Worm (Caenorhabditis elegans) whole organism, young adult: ENCODE data around the gene hlh-11.

Experiments
- B0019.2 ChIP-seq: fragments of 200-800 bp; sonication (Bioruptor generic); conservative IDR thresholded peaks from 2 replicates; pipeline ENCODE4 v1.3.6; 2022; ENCODE audit warnings: missing genetic modification reagents, missing genetic modification characterization, missing compliant biosample characterization
- B0261.1 ChIP-seq: sonication (generic microtip); optimal IDR thresholded peaks from 2 replicates; lab custom pipeline; 2016; ENCODE audit warnings: mild to moderate bottlenecking, missing genetic modification characterization, moderate library complexity, missing compliant biosample characterization
- B0336.3 ChIP-seq: fragments of 200-800 bp; sonication (Bioruptor generic); IDR thresholded peaks from 2 replicates; pipeline ENCODE4 v1.3.6; 2022; ENCODE audit warnings: missing genetic modification characterization, missing compliant biosample characterization
- F22D6.2 ChIP-seq: sonication (generic microtip); optimal IDR thresholded peaks from 2 replicates; lab custom pipeline; 2016; ENCODE audit warnings: mild to moderate bottlenecking, missing genetic modification characterization, missing compliant biosample characterization
- F49E8.2 ChIP-seq: sonication (generic microtip); optimal IDR thresholded peaks from 3 replicates; lab custom pipeline; 2017; ENCODE audit warnings: missing genetic modification characterization, mild to moderate bottlenecking, missing compliant biosample characterization, antibody characterized with exemption, moderate library complexity; ENCODE audit not compliant: insufficient read depth
- F52B5.7 ChIP-seq: sonication (generic microtip); optimal IDR thresholded peaks from 2 replicates; lab custom pipeline; 2016; ENCODE audit warnings: mild to moderate bottlenecking, missing genetic modification characterization, missing compliant biosample characterization
- F57C9.4 ChIP-seq: sonication (generic microtip); optimal IDR thresholded peaks from 2 replicates; lab custom pipeline; 2017; ENCODE audit warnings: mild to moderate bottlenecking, missing genetic modification characterization, missing compliant biosample characterization
- K11D2.4 ChIP-seq: fragments of 200-800 bp; sonication (Bioruptor generic); IDR thresholded peaks from 2 replicates; pipeline ENCODE4 v1.3.6; 2022; ENCODE audit warnings: missing genetic modification reagents, missing genetic modification characterization, missing compliant biosample characterization
- Y53F4B.3 ChIP-seq: fragments of 200-800 bp; sonication (Bioruptor generic); IDR thresholded peaks from 2 replicates; pipeline ENCODE4 v1.3.6; 2022; ENCODE audit warnings: missing genetic modification reagents, missing genetic modification characterization, missing compliant biosample characterization
- Y67H2A.10 ChIP-seq: fragments of 200-800 bp; sonication (Bioruptor generic); conservative IDR thresholded peaks from 2 replicates; pipeline ENCODE4 v1.3.6; 2022; ENCODE audit warnings: missing genetic modification reagents, missing genetic modification characterization, missing compliant biosample characterization
- Y95B8A.8 ChIP-seq: fragments of 200-800 bp; sonication (Bioruptor generic); IDR thresholded peaks from 2 replicates; pipeline ENCODE4 v1.3.6; 2022; ENCODE audit warnings: missing genetic modification reagents, missing genetic modification characterization, missing compliant biosample characterization
- attf-3 ChIP-seq: fragments of 200-800 bp; sonication (Bioruptor generic); conservative IDR thresholded peaks from 2 replicates; pipeline ENCODE4 v1.3.6; 2022; ENCODE audit warnings: missing genetic modification reagents, missing genetic modification characterization, missing compliant biosample characterization
- attf-5 ChIP-seq: fragments of 200-800 bp; sonication (Bioruptor generic); optimal IDR thresholded peaks from 2 replicates; lab custom pipeline; 2018; ENCODE audit warnings: mild to moderate bottlenecking, missing genetic modification characterization, missing compliant biosample characterization
- bed-1 ChIP-seq: fragments of 200-800 bp; sonication (Bioruptor generic); IDR thresholded peaks from 2 replicates; pipeline ENCODE4 v1.3.6; 2022; ENCODE audit warnings: missing genetic modification reagents, missing genetic modification characterization, missing compliant biosample characterization
- bed-2 ChIP-seq: fragments of 200-800 bp; sonication (Bioruptor generic); IDR thresholded peaks from 2 replicates; pipeline ENCODE4 v1.3.6; 2022; ENCODE audit warnings: missing genetic modification reagents, missing genetic modification characterization, missing compliant biosample characterization
- ceh-100 ChIP-seq: fragments of 200-800 bp; sonication (Bioruptor generic); IDR thresholded peaks from 2 replicates; pipeline ENCODE4 v1.3.6; 2022; ENCODE audit warnings: missing genetic modification reagents, missing genetic modification characterization, missing compliant biosample characterization
- ceh-79 ChIP-seq: sonication (generic microtip); optimal IDR thresholded peaks from 2 replicates; lab custom pipeline; 2017; ENCODE audit warnings: mild to moderate bottlenecking, missing genetic modification characterization, missing compliant biosample characterization
- egl-44 ChIP-seq: fragments of 200-800 bp; sonication (Bioruptor generic); IDR thresholded peaks from 2 replicates; pipeline ENCODE4 v1.3.6; 2022; ENCODE audit warnings: missing genetic modification reagents, missing genetic modification characterization, missing compliant biosample characterization
- him-1 ChIP-seq: sonication (generic microtip); optimal IDR thresholded peaks from 2 replicates; lab custom pipeline; 2016; ENCODE audit warnings: missing genotype, missing genetic modification reagents, missing genetic modification characterization, missing compliant biosample characterization
- hlh-12 ChIP-seq: sonication (generic microtip); optimal IDR thresholded peaks from 2 replicates; lab custom pipeline; 2016; ENCODE audit warnings: missing genetic modification characterization, missing compliant biosample characterization
- hmg-1.2 ChIP-seq: fragments of 200-800 bp; sonication (Bioruptor generic); IDR thresholded peaks from 2 replicates; pipeline ENCODE4 v1.3.6; 2022; ENCODE audit warnings: missing genetic modification reagents, missing genetic modification characterization, missing compliant biosample characterization
- hsf-1 ChIP-seq: fragments of 200-800 bp; sonication (Bioruptor generic); IDR thresholded peaks from 2 replicates; pipeline ENCODE4 v1.3.6; 2022; ENCODE audit warnings: missing genetic modification reagents, missing genetic modification characterization, missing compliant biosample characterization
- lin-35 ChIP-seq, 3 experiments: fragments of 150-350 bp in 2 of 3; sonication (generic microtip) in 1 of 3; optimal IDR thresholded peaks; 2 replicates each; lab custom pipeline; 2014 to 2018; ENCODE audit warnings: missing biosample characterization in 3 of 3, missing genetic modification characterization in 3 of 3, missing genetic modification reagents in 3 of 3
- lin-40 ChIP-seq: sonication (generic microtip); optimal IDR thresholded peaks from 2 replicates; lab custom pipeline; 2016; ENCODE audit warnings: missing genetic modification characterization, mild to moderate bottlenecking, missing compliant biosample characterization, missing genotype, missing genetic modification reagents
- lin-54 ChIP-seq: fragments of 200-800 bp; sonication (Bioruptor generic); optimal IDR thresholded peaks from 2 replicates; lab custom pipeline; 2018; ENCODE audit warnings: mild to moderate bottlenecking, missing genetic modification characterization, missing compliant biosample characterization
- lsl-1 ChIP-seq: fragments of 200-800 bp; sonication (Bioruptor generic); optimal IDR thresholded peaks from 2 replicates; lab custom pipeline; 2018; ENCODE audit warnings: mild to moderate bottlenecking, missing genetic modification characterization, moderate library complexity, missing compliant biosample characterization
- madf-6 ChIP-seq: fragments of 200-800 bp; sonication (Bioruptor generic); IDR thresholded peaks from 2 replicates; pipeline ENCODE4 v1.3.6; 2022; ENCODE audit warnings: missing genetic modification reagents, missing genetic modification characterization, missing compliant biosample characterization
- mel-28 ChIP-seq: sonication (generic microtip); optimal IDR thresholded peaks from 2 replicates; lab custom pipeline; 2016; ENCODE audit warnings: borderline replicate concordance, mild to moderate bottlenecking, missing genetic modification characterization, missing compliant biosample characterization
- mes-4 ChIP-seq: sonication (generic microtip); optimal IDR thresholded peaks from 2 replicates; lab custom pipeline; 2016; ENCODE audit warnings: missing genotype, missing genetic modification characterization, missing compliant biosample characterization
- nfya-2 ChIP-seq: fragments of 200-800 bp; sonication (Bioruptor generic); IDR thresholded peaks from 2 replicates; pipeline ENCODE4 v1.3.6; 2022; ENCODE audit warnings: missing genetic modification reagents, missing genetic modification characterization, missing compliant biosample characterization
- pbrm-1 ChIP-seq: fragments of 200-800 bp; sonication (Bioruptor generic); IDR thresholded peaks from 2 replicates; pipeline ENCODE4 v1.3.6; 2022; ENCODE audit warnings: missing genetic modification reagents, missing genetic modification characterization, missing compliant biosample characterization
- pha-4 ChIP-seq: fragments of 150-350 bp; sonication (generic microtip); optimal IDR thresholded peaks from 2 replicates; lab custom pipeline; 2014; ENCODE audit warnings: missing biosample characterization, missing genetic modification reagents, missing genetic modification characterization
- snpc-1.1 ChIP-seq: sonication (generic microtip); optimal IDR thresholded peaks from 2 replicates; lab custom pipeline; 2017; ENCODE audit warnings: missing genetic modification characterization, mild to moderate bottlenecking, missing compliant biosample characterization, antibody characterized with exemption, moderate library complexity, missing genotype, missing genetic modification reagents; ENCODE audit not compliant: insufficient read depth
- snpc-1.3 ChIP-seq: sonication (generic microtip); optimal IDR thresholded peaks from 2 replicates; lab custom pipeline; 2017; ENCODE audit warnings: missing genetic modification characterization, mild to moderate bottlenecking, missing compliant biosample characterization, antibody characterized with exemption, moderate library complexity, missing genotype, missing genetic modification reagents; ENCODE audit not compliant: insufficient read depth
- snpc-4 ChIP-seq, 5 experiments: fragments of 150-350 bp in 1 of 5; sonication (generic microtip) in 4 of 5; optimal IDR thresholded peaks; 2 replicates each; lab custom pipeline; 2014 to 2018; ENCODE audit warnings: missing genetic modification characterization in 5 of 5, missing biosample characterization in 3 of 5, antibody characterized with exemption in 2 of 5, mild to moderate bottlenecking in 2 of 5, missing compliant biosample characterization in 2 of 5, missing genotype in 2 of 5, moderate library complexity in 2 of 5, missing genetic modification reagents in 1 of 5
- somi-1 ChIP-seq: fragments of 200-800 bp; sonication (Bioruptor generic); optimal IDR thresholded peaks from 2 replicates; lab custom pipeline; 2018; ENCODE audit warnings: mild to moderate bottlenecking, missing genetic modification characterization, missing compliant biosample characterization
- zim-3 ChIP-seq: sonication (generic microtip); optimal IDR thresholded peaks from 2 replicates; lab custom pipeline; 2017; ENCODE audit warnings: mild to moderate bottlenecking, missing genetic modification characterization, moderate library complexity, missing compliant biosample characterization
- ztf-26 ChIP-seq: sonication (generic microtip); optimal IDR thresholded peaks from 2 replicates; lab custom pipeline; 2017; ENCODE audit warnings: missing genetic modification characterization, missing compliant biosample characterization
- ztf-3 ChIP-seq: fragments of 200-800 bp; sonication (Bioruptor generic); optimal IDR thresholded peaks from 2 replicates; lab custom pipeline; 2018; ENCODE audit warnings: mild to moderate bottlenecking, missing genetic modification characterization, missing compliant biosample characterization

hlh-11 gene

ce11 chrIII:9615114-9615513 is 4.4 kb upstream of the hlh-11 start (continued):
- TF ChIP-seq snpc-4 (GFP tag; optimal IDR thresholded peaks at IDR 0.05; lab: Kevin White, UChicago) = no peak
- TF ChIP-seq snpc-4 (tag; optimal IDR thresholded peaks at IDR 0.05; lab: Kevin White, UChicago) = peak in 1 of 4 experiments; percentile 10
- TF ChIP-seq hsf-1 (GFP tag; lab: Robert Waterston, UW) = peak; percentile 84
- no peak for TF ChIP-seq ztf-3 (GFP tag; lab: Kevin White, UChicago)
- peak; percentile 62 for TF ChIP-seq lsl-1
- TF ChIP-seq lin-40 = no peak
- no peak for TF ChIP-seq ztf-26 (tag; lab: Kevin White, UChicago)
- no peak for TF ChIP-seq egl-44 (GFP tag; lab: Robert Waterston, UW)
- no peak for TF ChIP-seq F22D6.2 (tag; lab: Kevin White, UChicago)
- TF ChIP-seq F57C9.4 (tag; lab: Kevin White, UChicago) = no peak
- peak; percentile 44 for TF ChIP-seq hmg-1.2 (GFP tag; lab: Robert Waterston, UW)
- TF ChIP-seq snpc-1.1 (tag; lab: Kevin White, UChicago) = no peak
- TF ChIP-seq zim-3 (tag; lab: Kevin White, UChicago) = no peak
- peak; percentile 69; the same call in 1 of the 2 replicates for TF ChIP-seq B0336.3 (GFP tag; lab: Robert Waterston, UW)
- no peak for TF ChIP-seq B0261.1 (tag; lab: Kevin White, UChicago)
- peak; percentile 97 for TF ChIP-seq F49E8.2 (tag; lab: Kevin White, UChicago)
- peak; percentile 64 for TF ChIP-seq pbrm-1 (GFP tag; lab: Robert Waterston, UW)
- peak; percentile 63 for TF ChIP-seq lin-54 (GFP tag; lab: Kevin White, UChicago)
- TF ChIP-seq bed-1 (GFP tag; lab: Robert Waterston, UW) = no peak
- TF ChIP-seq snpc-1.3 (tag; lab: Kevin White, UChicago) = peak; percentile 58
- TF ChIP-seq pha-4 = no peak
- TF ChIP-seq bed-2 (GFP tag; lab: Robert Waterston, UW) = no peak
- peak; percentile 17 for TF ChIP-seq attf-5 (GFP tag; lab: Kevin White, UChicago)
- peak; percentile 77 for TF ChIP-seq F52B5.7 (tag; lab: Kevin White, UChicago)
- TF ChIP-seq madf-6 (GFP tag; lab: Robert Waterston, UW) = peak; percentile 83
- TF ChIP-seq mes-4 (tag; lab: Kevin White, UChicago) = no peak
- no peak for TF ChIP-seq somi-1
- 0 out of 2 replicates have a peak, but pooled peaks have one; percentile 11 for TF ChIP-seq nfya-2 (GFP tag; lab: Robert Waterston, UW)
- no peak for TF ChIP-seq ceh-79 (tag; lab: Kevin White, UChicago)
- peak; percentile 48 for TF ChIP-seq him-1 (tag; lab: Kevin White, UChicago)
- TF ChIP-seq Y53F4B.3 (GFP tag; lab: Robert Waterston, UW) = no peak
- TF ChIP-seq B0019.2 = 0 out of 2 replicates have a peak, but pooled peaks have one; percentile 23
- no peak for TF ChIP-seq attf-3 (GFP tag; lab: Robert Waterston, UW)
- TF ChIP-seq Y67H2A.10 = no peak
- peak; percentile 58 for TF ChIP-seq Y95B8A.8 (GFP tag; lab: Robert Waterston, UW)
- no peak for TF ChIP-seq hlh-12
- no peak for TF ChIP-seq lin-35 (GFP tag; optimal IDR thresholded peaks at IDR 0.05; lab: Kevin White, UChicago)
- TF ChIP-seq K11D2.4 = no peak
- TF ChIP-seq mel-28 (tag; lab: Kevin White, UChicago) = no peak
- TF ChIP-seq ceh-100 = peak; percentile 49; the same call in 1 of the 2 replicates
